Worm (Caenorhabditis elegans): ENCODE measurements around the gene haf-2.

- TF ChIP-seq mdl-1 (tag; optimal IDR thresholded peaks at IDR 0.05) (peak in 1 of 2 experiments; percentile 94), zag-1 (tag; optimal IDR thresholded peaks at IDR 0.05) (no peak), aha-1 (tag; optimal IDR thresholded peaks at IDR 0.05) (no peak), fkh-10 (GFP tag; optimal IDR thresholded peaks at IDR 0.05) (no peak)
These were observed 18.7 kb downstream of the haf-2 start for ce11 chrII:7337469-7337893.

Data from whole organism, L1 larva.